Worm (Caenorhabditis elegans) whole organism, L1 larva: ENCODE results near the gene plr-1.

Source experiments
- C16A3.4 ChIP-seq: fragments of 150-350 bp; optimal IDR thresholded peaks from 2 replicates; lab custom pipeline; 2014; ENCODE audit warnings: missing biosample characterization, missing genetic modification characterization
- C34B4.2 ChIP-seq: sonication (generic microtip); optimal IDR thresholded peaks from 2 replicates; lab custom pipeline; 2017; ENCODE audit warnings: mild to moderate bottlenecking, missing genetic modification characterization, missing compliant biosample characterization
- Y116A8C.19 ChIP-seq: sonication (generic microtip); optimal IDR thresholded peaks from 2 replicates; lab custom pipeline; 2016; ENCODE audit warnings: missing compliant biosample characterization, missing genetic modification characterization, borderline replicate concordance
- alr-1 ChIP-seq: fragments of 200-800 bp; sonication (Bioruptor generic); optimal IDR thresholded peaks from 2 replicates; lab custom pipeline; 2018; ENCODE audit warnings: borderline replicate concordance, mild to moderate bottlenecking, missing genetic modification characterization, missing compliant biosample characterization
- aly-2 ChIP-seq: fragments of 150-350 bp; optimal IDR thresholded peaks from 2 replicates; lab custom pipeline; 2014; ENCODE audit warnings: missing biosample characterization, missing genetic modification characterization
- ama-1 ChIP-seq: fragments of 150-350 bp; optimal IDR thresholded peaks from 2 replicates; lab custom pipeline; 2014
- ceh-63 ChIP-seq: fragments of 200-800 bp; sonication (Bioruptor generic); optimal IDR thresholded peaks from 2 replicates; lab custom pipeline; 2018; ENCODE audit warnings: mild to moderate bottlenecking, missing genetic modification characterization, missing compliant biosample characterization
- ceh-8 ChIP-seq: fragments of 200-800 bp; sonication (Bioruptor generic); optimal IDR thresholded peaks from 2 replicates; lab custom pipeline; 2018; ENCODE audit warnings: mild to moderate bottlenecking, missing genetic modification characterization, moderate library complexity, missing compliant biosample characterization
- ceh-88 ChIP-seq: fragments of 200-800 bp; sonication (Bioruptor generic); IDR thresholded peaks from 2 replicates; pipeline ENCODE4 v1.3.6; 2022; ENCODE audit warnings: missing genetic modification characterization, missing compliant biosample characterization
- dpl-1 ChIP-seq, 3 experiments: fragments of 150-350 bp in 2 of 3; sonication (generic microtip) in 1 of 3; optimal IDR thresholded peaks; 2 replicates each; lab custom pipeline; 2014 to 2017; ENCODE audit warnings: missing biosample characterization in 3 of 3, missing genetic modification characterization in 3 of 3, missing genetic modification reagents in 3 of 3
- efl-1 ChIP-seq, 4 experiments: fragments of 150-350 bp; optimal IDR thresholded peaks in 3 of 4; peaks in 1 of 4; 1 replicate in 1 of 4; 2 replicates in 3 of 4; lab custom pipeline; 2014; ENCODE audit warnings: missing biosample characterization in 2 of 4, missing genetic modification characterization in 2 of 4, missing genetic modification reagents in 2 of 4
- egl-27 ChIP-seq, 2 experiments: fragments of 150-350 bp in 1 of 2; sonication (generic microtip); optimal IDR thresholded peaks; 3 replicates each; lab custom pipeline; 2017 to 2018; ENCODE audit warnings: missing biosample characterization in 2 of 2, missing genetic modification characterization in 2 of 2, missing genetic modification reagents in 2 of 2
- elt-2 ChIP-seq: sonication (generic microtip); optimal IDR thresholded peaks from 2 replicates; lab custom pipeline; 2016; ENCODE audit warnings: missing genetic modification characterization, mild to moderate bottlenecking, inconsistent platforms, missing compliant biosample characterization, missing genetic modification reagents
- elt-3 ChIP-seq, 6 experiments: fragments of 150-350 bp in 1 of 6; sonication (generic microtip); optimal IDR thresholded peaks; 2 replicates each; lab custom pipeline; 2017 to 2018; ENCODE audit warnings: missing biosample characterization in 6 of 6, missing genetic modification characterization in 6 of 6, inconsistent platforms in 1 of 6
- ets-5 ChIP-seq: fragments of 200-800 bp; sonication (Bioruptor generic); IDR thresholded peaks from 2 replicates; pipeline ENCODE4 v1.3.6; 2022; ENCODE audit warnings: missing genetic modification characterization, missing compliant biosample characterization
- fkh-4 ChIP-seq: sonication (generic microtip); optimal IDR thresholded peaks from 2 replicates; lab custom pipeline; 2016; ENCODE audit warnings: missing compliant biosample characterization, missing genetic modification characterization, borderline replicate concordance
- hpl-2 ChIP-seq: fragments of 150-350 bp; optimal IDR thresholded peaks from 2 replicates; lab custom pipeline; 2014; ENCODE audit warnings: missing biosample characterization, missing genetic modification reagents, missing genetic modification characterization
- jun-1 ChIP-seq: fragments of 150-350 bp; optimal IDR thresholded peaks from 2 replicates; lab custom pipeline; 2014; ENCODE audit warnings: missing biosample characterization, missing genetic modification reagents, missing genetic modification characterization
- lin-14 ChIP-seq: fragments of 200-800 bp; sonication (Bioruptor generic); optimal IDR thresholded peaks from 2 replicates; lab custom pipeline; 2018; ENCODE audit warnings: mild to moderate bottlenecking, missing genetic modification characterization, moderate library complexity, missing compliant biosample characterization
- lin-15B ChIP-seq: fragments of 150-350 bp; sonication (generic microtip); optimal IDR thresholded peaks from 3 replicates; lab custom pipeline; 2014; ENCODE audit warnings: missing biosample characterization, missing genetic modification characterization
- lin-35 ChIP-seq, 2 experiments: fragments of 150-350 bp; optimal IDR thresholded peaks; 2 replicates each; lab custom pipeline; 2014; ENCODE audit warnings: missing biosample characterization in 2 of 2, missing genetic modification characterization in 2 of 2, missing genetic modification reagents in 2 of 2
- mab-9 ChIP-seq: fragments of 200-800 bp; sonication (Bioruptor generic); IDR thresholded peaks from 2 replicates; pipeline ENCODE4 v1.3.6; 2022; ENCODE audit warnings: missing genetic modification reagents, missing genetic modification characterization, missing compliant biosample characterization
- mdl-1 ChIP-seq, 2 experiments: fragments of 150-350 bp; optimal IDR thresholded peaks; 2 replicates each; lab custom pipeline; 2014 to 2017; ENCODE audit warnings: missing biosample characterization in 2 of 2, missing genetic modification characterization in 2 of 2, inconsistent platforms in 1 of 2
- mef-2 ChIP-seq: fragments of 150-350 bp; optimal IDR thresholded peaks from 2 replicates; lab custom pipeline; 2014; ENCODE audit warnings: missing biosample characterization, missing genetic modification characterization
- nhr-11 ChIP-seq: fragments of 150-350 bp; optimal IDR thresholded peaks from 2 replicates; lab custom pipeline; 2014; ENCODE audit warnings: missing biosample characterization, missing genetic modification characterization
- nhr-12 ChIP-seq: sonication (generic microtip); optimal IDR thresholded peaks from 2 replicates; lab custom pipeline; 2017; ENCODE audit warnings: missing biosample characterization, missing genetic modification characterization
- nhr-19 ChIP-seq: fragments of 200-800 bp; sonication (Bioruptor generic); conservative IDR thresholded peaks from 2 replicates; pipeline ENCODE4 v1.3.6; 2022; ENCODE audit warnings: missing genetic modification characterization, missing compliant biosample characterization
- nhr-20 ChIP-seq: sonication (generic microtip); optimal IDR thresholded peaks from 2 replicates; lab custom pipeline; 2016; ENCODE audit warnings: mild to moderate bottlenecking, missing genetic modification characterization, missing compliant biosample characterization
- nhr-237 ChIP-seq: fragments of 150-350 bp; optimal IDR thresholded peaks from 2 replicates; lab custom pipeline; 2014; ENCODE audit warnings: missing biosample characterization, missing genetic modification characterization
- nhr-28 ChIP-seq: fragments of 150-350 bp; optimal IDR thresholded peaks from 2 replicates; lab custom pipeline; 2014; ENCODE audit warnings: missing biosample characterization, missing genetic modification characterization
- nhr-71 ChIP-seq: sonication (generic microtip); optimal IDR thresholded peaks from 2 replicates; lab custom pipeline; 2016; ENCODE audit warnings: mild to moderate bottlenecking, missing genetic modification characterization, moderate library complexity, missing compliant biosample characterization
- nhr-76 ChIP-seq: sonication (generic microtip); optimal IDR thresholded peaks from 2 replicates; lab custom pipeline; 2017; ENCODE audit warnings: missing biosample characterization, missing genetic modification characterization
- nhr-84 ChIP-seq: sonication (generic microtip); optimal IDR thresholded peaks from 2 replicates; lab custom pipeline; 2017; ENCODE audit warnings: missing biosample characterization, missing genetic modification characterization
- nhr-85 ChIP-seq: sonication (generic microtip); peaks from one replicate; lab custom pipeline; 2016; ENCODE audit warnings: missing genetic modification characterization, inconsistent platforms, missing compliant biosample characterization
- nhr-90 ChIP-seq: sonication (generic microtip); optimal IDR thresholded peaks from 2 replicates; lab custom pipeline; 2016; ENCODE audit warnings: mild to moderate bottlenecking, missing genetic modification characterization, missing compliant biosample characterization; ENCODE audit not compliant: poor library complexity
- pqm-1 ChIP-seq: sonication (generic microtip); optimal IDR thresholded peaks from 3 replicates; lab custom pipeline; 2017; ENCODE audit warnings: missing biosample characterization, missing genetic modification characterization
- sox-4 ChIP-seq: sonication (generic microtip); optimal IDR thresholded peaks from 2 replicates; lab custom pipeline; 2016; ENCODE audit warnings: missing genetic modification characterization, missing compliant biosample characterization
- sup-37 ChIP-seq: fragments of 200-800 bp; sonication (Bioruptor generic); optimal IDR thresholded peaks from 2 replicates; lab custom pipeline; 2018; ENCODE audit warnings: mild to moderate bottlenecking, missing genetic modification characterization, missing compliant biosample characterization
- swsn-7 ChIP-seq: sonication (generic microtip); optimal IDR thresholded peaks from 2 replicates; lab custom pipeline; 2016; ENCODE audit warnings: missing genetic modification characterization, missing compliant biosample characterization
- tbx-2 ChIP-seq: sonication (generic microtip); optimal IDR thresholded peaks from 2 replicates; lab custom pipeline; 2016; ENCODE audit warnings: missing genetic modification characterization, missing compliant biosample characterization
- tlp-1 ChIP-seq: fragments of 150-350 bp; optimal IDR thresholded peaks from 2 replicates; lab custom pipeline; 2014; ENCODE audit warnings: missing biosample characterization, missing genetic modification characterization
- unc-30 ChIP-seq: sonication (generic microtip); optimal IDR thresholded peaks from 2 replicates; lab custom pipeline; 2017; ENCODE audit warnings: missing biosample characterization, missing genetic modification characterization
- unc-98 ChIP-seq: fragments of 200-800 bp; sonication (Bioruptor generic); IDR thresholded peaks from 2 replicates; pipeline ENCODE4 v1.3.6; 2022; ENCODE audit warnings: missing genetic modification characterization, missing compliant biosample characterization
- zag-1 ChIP-seq: fragments of 150-350 bp; optimal IDR thresholded peaks from 2 replicates; lab custom pipeline; 2014; ENCODE audit warnings: missing biosample characterization, missing genetic modification characterization
- ztf-11 ChIP-seq, 2 experiments: sonication (generic microtip); optimal IDR thresholded peaks; 2 replicates each; lab custom pipeline; 2016 to 2017; ENCODE audit warnings: missing genetic modification characterization in 2 of 2, missing biosample characterization in 1 of 2, missing compliant biosample characterization in 1 of 2
- ztf-4 ChIP-seq: fragments of 150-350 bp; optimal IDR thresholded peaks from 2 replicates; lab custom pipeline; 2014; ENCODE audit warnings: missing biosample characterization, missing genetic modification characterization

Gene plr-1

ce11 chrIII:11496496-11496895 is 39.8 kb downstream of the plr-1 start, which contains the start of gene Y66D12A.24:
Y66D12A.24 (plus strand) TSS chrIII:11496865.
- TF ChIP-seq ceh-88 (GFP tag; lab: Robert Waterston, UW) (no peak), nhr-90 (peak; percentile 5), nhr-11 (tag; lab: Kevin White, UChicago) (no peak), ceh-63 (GFP tag; lab: Kevin White, UChicago) (no peak), lin-14 (GFP tag; lab: Kevin White, UChicago) (no peak), nhr-19 (GFP tag; lab: Robert Waterston, UW) (no peak), tbx-2 (tag; lab: Kevin White, UChicago) (peak; percentile 16), C34B4.2 (tag; lab: Kevin White, UChicago) (no peak), tlp-1 (tag; lab: Kevin White, UChicago) (no peak), elt-3 (tag; optimal IDR thresholded peaks at IDR 0.05; lab: Kevin White, UChicago) (peak in 1 of 6 experiments; percentile 4), nhr-85 (tag; lab: Kevin White, UChicago) (peak; percentile 32), C16A3.4 (tag; lab: Kevin White, UChicago) (no peak), fkh-4 (tag; lab: Kevin White, UChicago) (no peak), nhr-20 (peak; percentile 5), elt-2 (tag; lab: Kevin White, UChicago) (peak; percentile 24), pqm-1 (peak; percentile 42), lin-35 (GFP tag; optimal IDR thresholded peaks at IDR 0.05; lab: Kevin White, UChicago) (peak in 1 of 2 experiments; percentile 44), ztf-4 (tag; lab: Kevin White, UChicago) (no peak)

ce11 chrIII:11500647-11501046 is 44.0 kb downstream of the plr-1 start, which contains the start of gene nars-2:
nars-2 (minus strand) TSS chrIII:11500747.
- no peak for TF ChIP-seq unc-98 (GFP tag; lab: Robert Waterston, UW)
- no peak for TF ChIP-seq Y116A8C.19 (tag; lab: Kevin White, UChicago)
- no peak for TF ChIP-seq nhr-237 (tag; lab: Kevin White, UChicago)
- no peak for TF ChIP-seq nhr-76
- TF ChIP-seq mef-2, result no peak
- no peak for TF ChIP-seq hpl-2 (GFP tag; lab: Kevin White, UChicago)
- no peak for TF ChIP-seq nhr-19 (GFP tag; lab: Robert Waterston, UW)
- no peak for TF ChIP-seq nhr-90
- no peak for TF ChIP-seq ets-5 (GFP tag; lab: Robert Waterston, UW)
- TF ChIP-seq unc-30, result no peak
- no peak for TF ChIP-seq pqm-1
- TF ChIP-seq dpl-1 (GFP tag; optimal IDR thresholded peaks at IDR 0.05; lab: Kevin White, UChicago), result no peak
- no peak for TF ChIP-seq mdl-1 (tag; optimal IDR thresholded peaks at IDR 0.05; lab: Kevin White, UChicago)
- TF ChIP-seq ama-1 (lab: Kevin White, UChicago), result no peak

- TF ChIP-seq tbx-2 (tag; lab: Kevin White, UChicago), result no peak
- TF ChIP-seq nhr-28, result no peak
- no peak for TF ChIP-seq sup-37 (GFP tag; lab: Kevin White, UChicago)
Observed at ce11 chrIII:11502753-11503152, 46.1 kb downstream of the plr-1 start, which contains the start of gene tin-10. tin-10 (minus strand) TSS chrIII:11502853.

- TF ChIP-seq alr-1 (tag; lab: Kevin White, UChicago) (no peak), nhr-19 (GFP tag; lab: Robert Waterston, UW) (no peak), jun-1 (tag; lab: Kevin White, UChicago) (no peak), ets-5 (GFP tag; lab: Robert Waterston, UW) (no peak), elt-3 (tag; optimal IDR thresholded peaks at IDR 0.05; lab: Kevin White, UChicago) (no peak), lin-14 (GFP tag; lab: Kevin White, UChicago) (no peak), nhr-12 (tag; lab: Kevin White, UChicago) (no peak), ztf-11 (tag; optimal IDR thresholded peaks at IDR 0.05; lab: Kevin White, UChicago) (no peak), swsn-7 (tag; lab: Kevin White, UChicago) (no peak), dpl-1 (GFP tag; optimal IDR thresholded peaks at IDR 0.05; lab: Kevin White, UChicago) (peak; percentile 28 to 68 (median 49)), aly-2 (tag; lab: Kevin White, UChicago) (no peak), nhr-71 (tag; lab: Kevin White, UChicago) (no peak), ceh-8 (GFP tag; lab: Kevin White, UChicago) (no peak), egl-27 (tag; optimal IDR thresholded peaks at IDR 0.05; lab: Kevin White, UChicago) (no peak), lin-15B (tag; lab: Kevin White, UChicago) (peak; percentile 56), efl-1 (optimal IDR thresholded peaks at IDR 0.05; lab: Kevin White, UChicago) (peak; percentile 57 to 70), efl-1 (GFP tag; optimal IDR thresholded peaks at IDR 0.05 in 1 of 2; lab: Kevin White, UChicago) (peak; percentile 54 to 91), mab-9 (no peak), nhr-237 (tag; lab: Kevin White, UChicago) (no peak), C34B4.2 (tag; lab: Kevin White, UChicago) (no peak), lin-35 (GFP tag; optimal IDR thresholded peaks at IDR 0.05; lab: Kevin White, UChicago) (peak; percentile 50 to 55), nhr-84 (tag; lab: Kevin White, UChicago) (no peak), nhr-90 (no peak), zag-1 (tag; lab: Kevin White, UChicago) (no peak), nhr-28 (no peak), sox-4 (tag; lab: Kevin White, UChicago) (no peak)
Observed at ce11 chrIII:11505213-11505612, 48.5 kb downstream of the plr-1 start, which contains the start of the genes Y66D12A.21 and spe-6. Y66D12A.21 (minus strand) TSS chrIII:11505302. spe-6 (plus strand) TSS chrIII:11505488.
